Fruit fly (Drosophila melanogaster): ENCODE results near the gene loj.

loj gene

DNA sequence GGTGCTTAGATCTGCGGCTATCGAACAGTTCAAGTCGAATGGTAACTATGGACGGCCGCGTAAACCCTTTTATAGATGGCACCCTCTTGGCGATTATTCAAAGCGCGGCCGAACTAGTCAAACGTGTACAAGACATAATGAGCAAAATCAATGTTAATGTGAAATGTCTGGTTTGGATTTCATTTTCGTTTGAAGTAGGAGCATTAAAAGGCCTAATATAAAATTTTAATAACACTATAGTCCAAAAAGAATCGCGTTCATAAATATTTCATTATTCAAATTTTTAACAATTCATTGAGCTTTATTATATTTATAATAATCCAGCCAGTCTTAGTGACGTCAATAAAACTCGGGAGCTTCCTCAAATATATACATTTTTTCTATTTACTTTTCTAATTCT is 36.2 kb downstream of the loj start, which contains the start of gene Lcp65Ag3:
Gene Lcp65Ag3 (minus strand): TSS at position 46 of the 400 bp plus-strand sequence.
- TF ChIP-seq CG14711 (tag; optimal IDR thresholded peaks at IDR 0.05) = no peak
- no peak for TF ChIP-seq Crg-1 (GFP tag; optimal IDR thresholded peaks at IDR 0.05)
- no peak for TF ChIP-seq Mnt (GFP tag; optimal IDR thresholded peaks at IDR 0.05)

- TF ChIP-seq ovo (GFP tag; optimal IDR thresholded peaks at IDR 0.05) (no peak), CG7045 (GFP tag; optimal IDR thresholded peaks at IDR 0.05) (no peak), cnc (optimal IDR thresholded peaks at IDR 0.05) (no peak), Crg-1 (GFP tag; optimal IDR thresholded peaks at IDR 0.05) (no peak)
Observed at dm6 chr3L:6132009-6132408, 37.2 kb downstream of the loj start, which contains the start of gene Cpr65Au. Cpr65Au (minus strand) TSS chr3L:6132109.

DNA sequence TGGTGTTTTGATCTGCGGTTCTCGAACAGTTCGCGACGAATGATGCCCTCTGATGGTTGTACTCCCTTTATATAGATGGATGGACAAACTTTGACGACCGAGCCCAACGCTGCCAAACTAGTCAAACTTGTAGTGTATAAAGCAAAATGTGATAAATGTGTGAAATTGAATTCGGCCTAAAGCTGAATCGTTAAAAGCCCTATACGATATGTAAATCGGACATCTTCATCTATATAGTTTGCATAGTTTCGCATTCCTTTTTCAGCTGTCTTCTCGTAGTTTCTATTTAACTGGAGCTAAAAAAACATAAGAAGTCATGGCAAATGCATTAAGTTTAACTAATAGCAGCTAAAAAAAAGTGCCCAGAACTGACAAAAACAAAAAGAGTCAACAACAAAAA is 38.8 kb downstream of the loj start, which contains the start of gene Lcp65Ag2:
Gene Lcp65Ag2 (minus strand): TSS at position 48 of the 400 bp plus-strand sequence.
- TF ChIP-seq Mnt (GFP tag; optimal IDR thresholded peaks at IDR 0.05) (no peak), CG7101 (tag; optimal IDR thresholded peaks at IDR 0.05) (no peak), ovo (GFP tag; optimal IDR thresholded peaks at IDR 0.05) (no peak), cnc (optimal IDR thresholded peaks at IDR 0.05) (no peak), CG11617 (GFP tag; optimal IDR thresholded peaks at IDR 0.05) (no peak), CG5204 (GFP tag; optimal IDR thresholded peaks at IDR 0.05) (no peak), Crg-1 (GFP tag; optimal IDR thresholded peaks at IDR 0.05) (no peak)

DNA sequence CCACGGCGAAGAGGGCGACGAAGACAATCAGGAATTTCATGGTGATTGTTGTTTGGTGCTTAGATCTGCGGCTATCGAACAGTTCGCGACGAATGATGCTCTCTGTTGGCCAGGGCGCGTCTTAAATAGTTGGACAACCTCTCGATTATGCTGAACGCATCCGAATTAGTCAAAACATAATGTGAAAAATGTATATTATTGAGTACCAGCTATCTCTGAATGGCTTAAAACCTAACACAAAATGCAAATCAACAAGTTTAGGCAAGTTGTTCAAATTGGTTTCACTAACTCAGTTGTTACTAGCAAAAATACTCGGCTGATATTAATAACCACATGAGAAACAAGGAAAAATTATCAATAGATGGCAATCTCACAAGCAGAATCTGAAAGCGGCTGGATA is 40.4 kb downstream of the loj start, which contains the start of gene Lcp65Ag1:
Gene Lcp65Ag1 (minus strand): TSS at position 101 of the 400 bp plus-strand sequence.
- TF ChIP-seq CG11617 (GFP tag; optimal IDR thresholded peaks at IDR 0.05) (no peak), CG12768 (GFP tag; optimal IDR thresholded peaks at IDR 0.05) (no peak), CG7045 (GFP tag; optimal IDR thresholded peaks at IDR 0.05) (no peak), bab1 (GFP tag; optimal IDR thresholded peaks at IDR 0.05) (no peak), pad (GFP tag; optimal IDR thresholded peaks at IDR 0.05) (no peak), cic (GFP tag; optimal IDR thresholded peaks at IDR 0.05) (no peak), CG1620 (GFP tag; optimal IDR thresholded peaks at IDR 0.05) (no peak), Crg-1 (GFP tag; optimal IDR thresholded peaks at IDR 0.05) (no peak), tj (GFP tag; optimal IDR thresholded peaks at IDR 0.05) (no peak), CG5204 (GFP tag; optimal IDR thresholded peaks at IDR 0.05) (no peak), CG33017 (tag; optimal IDR thresholded peaks at IDR 0.05) (no peak), ovo (GFP tag; optimal IDR thresholded peaks at IDR 0.05) (no peak), toe (GFP tag; optimal IDR thresholded peaks at IDR 0.05) (no peak), cnc (optimal IDR thresholded peaks at IDR 0.05) (no peak), Clk (GFP tag; optimal IDR thresholded peaks at IDR 0.05) (no peak), CG14711 (tag; optimal IDR thresholded peaks at IDR 0.05) (no peak), Hr96 (GFP tag; optimal IDR thresholded peaks at IDR 0.05) (no peak), Mnt (GFP tag; optimal IDR thresholded peaks at IDR 0.05) (no peak), kay (GFP tag; ENCODE audit: borderline replicate concordance) (no peak)

DNA sequence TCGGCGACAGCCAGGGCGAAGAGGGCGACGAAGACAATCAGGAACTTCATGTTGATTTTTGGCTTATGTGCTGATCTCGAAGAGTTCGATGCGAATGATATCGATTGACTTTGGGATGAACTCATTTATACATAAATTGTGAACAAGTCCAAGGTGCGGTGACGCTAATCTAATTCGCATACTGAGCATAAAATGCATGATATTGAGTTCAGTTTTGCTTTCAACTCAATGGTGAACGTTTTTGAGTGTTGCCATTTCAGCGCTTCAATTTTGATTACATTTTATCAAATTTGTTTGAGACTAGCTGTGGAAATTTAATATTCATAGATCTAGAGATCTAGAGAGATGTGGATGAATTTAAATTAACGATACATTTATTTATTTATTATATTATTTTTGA is 41.9 kb downstream of the loj start, which contains the start of gene Lcp65Af:
Gene Lcp65Af (minus strand): TSS at position 101 of the 400 bp plus-strand sequence.
- TF ChIP-seq kay (GFP tag; ENCODE audit: borderline replicate concordance) (no peak), toe (GFP tag; optimal IDR thresholded peaks at IDR 0.05) (no peak), Hr96 (GFP tag; optimal IDR thresholded peaks at IDR 0.05) (no peak), CG7045 (GFP tag; optimal IDR thresholded peaks at IDR 0.05) (no peak), tj (GFP tag; optimal IDR thresholded peaks at IDR 0.05) (no peak), CG12768 (GFP tag; optimal IDR thresholded peaks at IDR 0.05) (no peak), bab1 (GFP tag; optimal IDR thresholded peaks at IDR 0.05) (no peak), Mnt (GFP tag; optimal IDR thresholded peaks at IDR 0.05) (no peak), CG33017 (tag; optimal IDR thresholded peaks at IDR 0.05) (no peak), CG1620 (GFP tag; optimal IDR thresholded peaks at IDR 0.05) (no peak), CG11617 (GFP tag; optimal IDR thresholded peaks at IDR 0.05) (no peak), cnc (optimal IDR thresholded peaks at IDR 0.05) (no peak)

DNA sequence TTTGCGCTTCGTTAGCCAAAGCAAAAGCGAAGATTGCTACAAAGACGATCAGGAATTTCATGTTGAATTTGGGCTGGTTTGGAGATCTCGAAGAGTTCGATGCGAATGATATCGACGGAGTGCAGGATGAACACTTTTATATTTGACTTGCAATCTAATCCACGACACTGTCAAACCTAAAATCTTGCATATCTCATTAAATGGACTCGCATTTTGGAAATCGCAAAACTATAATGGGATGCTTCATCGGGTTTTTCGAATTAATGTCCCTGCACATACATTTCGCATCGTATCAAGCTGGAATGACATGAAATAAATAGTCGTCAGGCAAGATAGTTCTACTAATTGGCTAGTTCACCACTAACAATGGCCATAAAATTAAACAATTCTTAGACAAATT is 43.2 kb downstream of the loj start, which contains the start of gene Lcp65Ae:
Gene Lcp65Ae (minus strand): TSS at position 101 of the 400 bp plus-strand sequence.
- no peak for TF ChIP-seq CG11617 (GFP tag; optimal IDR thresholded peaks at IDR 0.05)
- no peak for TF ChIP-seq CG1620 (GFP tag; optimal IDR thresholded peaks at IDR 0.05)
- no peak for TF ChIP-seq Crg-1 (GFP tag; optimal IDR thresholded peaks at IDR 0.05)
- TF ChIP-seq pad (GFP tag; optimal IDR thresholded peaks at IDR 0.05) = no peak
- TF ChIP-seq CG5204 (GFP tag; optimal IDR thresholded peaks at IDR 0.05) = no peak
- TF ChIP-seq Mnt (GFP tag; optimal IDR thresholded peaks at IDR 0.05) = no peak
- TF ChIP-seq bab1 (GFP tag; optimal IDR thresholded peaks at IDR 0.05) = no peak
- TF ChIP-seq CG14711 (tag; optimal IDR thresholded peaks at IDR 0.05) = no peak
- no peak for TF ChIP-seq toe (GFP tag; optimal IDR thresholded peaks at IDR 0.05)
- no peak for TF ChIP-seq CG33017 (tag; optimal IDR thresholded peaks at IDR 0.05)
- no peak for TF ChIP-seq tj (GFP tag; optimal IDR thresholded peaks at IDR 0.05)
- no peak for TF ChIP-seq ovo (GFP tag; optimal IDR thresholded peaks at IDR 0.05)
- no peak for TF ChIP-seq kay (GFP tag; ENCODE audit: borderline replicate concordance)
- no peak for TF ChIP-seq CG7101 (tag; optimal IDR thresholded peaks at IDR 0.05)
- TF ChIP-seq cnc (optimal IDR thresholded peaks at IDR 0.05) = no peak
- TF ChIP-seq Hr96 (GFP tag; optimal IDR thresholded peaks at IDR 0.05) = no peak
- TF ChIP-seq CG7045 (GFP tag; optimal IDR thresholded peaks at IDR 0.05) = no peak
- TF ChIP-seq CG12768 (GFP tag; optimal IDR thresholded peaks at IDR 0.05) = no peak
- no peak for TF ChIP-seq cic (GFP tag; optimal IDR thresholded peaks at IDR 0.05)

DNA sequence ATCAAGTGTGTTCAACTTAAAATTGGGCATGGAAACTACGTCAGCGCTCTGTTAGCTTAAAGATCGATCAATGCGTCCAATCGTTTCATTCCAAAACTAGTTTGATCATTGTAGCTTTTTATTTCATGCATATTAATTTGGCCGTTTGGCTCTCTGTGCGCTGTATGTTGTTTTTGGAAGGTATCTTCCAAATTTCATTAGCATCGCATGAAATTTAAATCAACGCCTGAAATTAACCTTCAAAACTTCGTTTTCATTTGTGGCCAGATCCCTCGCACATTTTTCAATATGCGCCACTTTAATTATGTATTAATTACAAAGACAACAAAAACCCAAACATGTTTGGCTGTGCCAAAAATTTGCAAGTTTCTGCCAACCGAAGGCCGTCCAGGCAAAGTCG is 43.8 kb downstream of the loj start:
- no peak for TF ChIP-seq CG1620 (GFP tag; optimal IDR thresholded peaks at IDR 0.05)
